Worm (Caenorhabditis elegans) whole organism, young adult: Measurements from ENCODE around the gene C48B4.12.
A peak's percentile ranks its signal among the peaks of the same experiment; 100 is the strongest.

Experiments used
- B0035.1 ChIP-seq: sonication (generic microtip); optimal IDR thresholded peaks from 2 replicates; lab custom pipeline; 2016; ENCODE audit warnings: missing genetic modification characterization, mild to moderate bottlenecking, missing compliant biosample characterization, missing genotype, missing genetic modification reagents
- C06A6.2 ChIP-seq: fragments of 200-800 bp; sonication (Bioruptor generic); conservative IDR thresholded peaks from 2 replicates; pipeline ENCODE4 v1.3.6; 2022; ENCODE audit warnings: missing genetic modification characterization, missing compliant biosample characterization
- D2030.7 ChIP-seq: fragments of 200-800 bp; sonication (Bioruptor generic); IDR thresholded peaks from 2 replicates; pipeline ENCODE4 v1.3.6; 2022; ENCODE audit warnings: missing genetic modification reagents, missing genetic modification characterization, missing compliant biosample characterization
- F22D6.2 ChIP-seq: sonication (generic microtip); optimal IDR thresholded peaks from 2 replicates; lab custom pipeline; 2016; ENCODE audit warnings: mild to moderate bottlenecking, missing genetic modification characterization, missing compliant biosample characterization
- F33H1.4 ChIP-seq: fragments of 200-800 bp; sonication (Bioruptor generic); IDR thresholded peaks from 2 replicates; pipeline ENCODE4 v1.3.6; 2022; ENCODE audit warnings: missing genetic modification reagents, missing genetic modification characterization, missing compliant biosample characterization
- F39B2.1 ChIP-seq: fragments of 200-800 bp; sonication (Bioruptor generic); IDR thresholded peaks from 2 replicates; pipeline ENCODE4 v1.3.6; 2022; ENCODE audit warnings: missing genetic modification reagents, missing genetic modification characterization, missing compliant biosample characterization
- F49E8.2 ChIP-seq: sonication (generic microtip); optimal IDR thresholded peaks from 3 replicates; lab custom pipeline; 2017; ENCODE audit warnings: missing genetic modification characterization, mild to moderate bottlenecking, missing compliant biosample characterization, antibody characterized with exemption, moderate library complexity; ENCODE audit not compliant: insufficient read depth
- F57A8.1 ChIP-seq: fragments of 200-800 bp; sonication (Bioruptor generic); optimal IDR thresholded peaks from 2 replicates; lab custom pipeline; 2018; ENCODE audit warnings: mild to moderate bottlenecking, missing genetic modification characterization, moderate library complexity, missing compliant biosample characterization
- K12H6.12 ChIP-seq: fragments of 200-800 bp; sonication (Bioruptor generic); optimal IDR thresholded peaks from 2 replicates; lab custom pipeline; 2018; ENCODE audit warnings: mild to moderate bottlenecking, missing genetic modification characterization, missing compliant biosample characterization
- T07F8.4 ChIP-seq: sonication (generic microtip); optimal IDR thresholded peaks from 2 replicates; lab custom pipeline; 2016; ENCODE audit warnings: mild to moderate bottlenecking, missing genetic modification characterization, moderate library complexity, missing compliant biosample characterization
- akir-1 ChIP-seq: fragments of 200-800 bp; sonication (Bioruptor generic); optimal IDR thresholded peaks from 2 replicates; lab custom pipeline; 2018; ENCODE audit warnings: mild to moderate bottlenecking, missing genetic modification characterization, moderate library complexity, missing compliant biosample characterization
- ama-1 ChIP-seq, 3 experiments: fragments of 150-350 bp in 1 of 3; sonication (generic microtip) in 2 of 3; optimal IDR thresholded peaks; 2 replicates each; lab custom pipeline; 2014 to 2018; ENCODE audit warnings: missing biosample characterization in 2 of 3, missing genetic modification characterization in 2 of 3, missing genetic modification reagents in 2 of 3
- atf-7 ChIP-seq: sonication (generic microtip); optimal IDR thresholded peaks from 2 replicates; lab custom pipeline; 2017; ENCODE audit warnings: mild to moderate bottlenecking, missing genetic modification characterization, missing compliant biosample characterization
- bed-2 ChIP-seq: fragments of 200-800 bp; sonication (Bioruptor generic); IDR thresholded peaks from 2 replicates; pipeline ENCODE4 v1.3.6; 2022; ENCODE audit warnings: missing genetic modification reagents, missing genetic modification characterization, missing compliant biosample characterization
- ccch-3 ChIP-seq: fragments of 200-800 bp; sonication (Bioruptor generic); optimal IDR thresholded peaks from 2 replicates; lab custom pipeline; 2018; ENCODE audit warnings: mild to moderate bottlenecking, missing genetic modification characterization, missing compliant biosample characterization
- cebp-2 ChIP-seq: fragments of 200-800 bp; sonication (Bioruptor generic); IDR thresholded peaks from 2 replicates; pipeline ENCODE4 v1.3.6; 2022; ENCODE audit warnings: missing genetic modification characterization, missing compliant biosample characterization
- ceh-100 ChIP-seq: fragments of 200-800 bp; sonication (Bioruptor generic); IDR thresholded peaks from 2 replicates; pipeline ENCODE4 v1.3.6; 2022; ENCODE audit warnings: missing genetic modification reagents, missing genetic modification characterization, missing compliant biosample characterization
- ceh-40 ChIP-seq: fragments of 200-800 bp; sonication (Bioruptor generic); IDR thresholded peaks from 2 replicates; pipeline ENCODE4 v1.3.6; 2022; ENCODE audit warnings: missing genetic modification characterization, missing compliant biosample characterization
- ceh-58 ChIP-seq: fragments of 200-800 bp; sonication (Bioruptor generic); IDR thresholded peaks from 2 replicates; pipeline ENCODE4 v1.3.6; 2022; ENCODE audit warnings: missing genetic modification characterization, missing compliant biosample characterization
- ceh-79 ChIP-seq: sonication (generic microtip); optimal IDR thresholded peaks from 2 replicates; lab custom pipeline; 2017; ENCODE audit warnings: mild to moderate bottlenecking, missing genetic modification characterization, missing compliant biosample characterization
- ceh-91 ChIP-seq: fragments of 200-800 bp; sonication (Bioruptor generic); IDR thresholded peaks from 2 replicates; pipeline ENCODE4 v1.3.6; 2022; ENCODE audit warnings: missing genetic modification reagents, missing genetic modification characterization, missing compliant biosample characterization
- chd-7 ChIP-seq: sonication (generic microtip); optimal IDR thresholded peaks from 2 replicates; lab custom pipeline; 2016; ENCODE audit warnings: mild to moderate bottlenecking, missing genetic modification characterization, moderate library complexity, missing compliant biosample characterization
- die-1 ChIP-seq: sonication (generic microtip); optimal IDR thresholded peaks from 2 replicates; lab custom pipeline; 2016; ENCODE audit warnings: missing genotype, mild to moderate bottlenecking, missing genetic modification characterization, missing compliant biosample characterization
- egl-18 ChIP-seq: fragments of 200-800 bp; sonication (Bioruptor generic); IDR thresholded peaks from 2 replicates; pipeline ENCODE4 v1.3.6; 2022; ENCODE audit warnings: missing genetic modification reagents, missing genetic modification characterization, missing compliant biosample characterization
- egrh-3 ChIP-seq: fragments of 200-800 bp; sonication (Bioruptor generic); IDR thresholded peaks from 2 replicates; pipeline ENCODE4 v1.3.6; 2022; ENCODE audit warnings: missing genetic modification reagents, missing genetic modification characterization, missing compliant biosample characterization
- ekl-4 ChIP-seq: fragments of 200-800 bp; sonication (Bioruptor generic); IDR thresholded peaks from 2 replicates; pipeline ENCODE4 v1.3.6; 2022; ENCODE audit warnings: missing genetic modification reagents, missing genetic modification characterization, missing compliant biosample characterization
- ets-4 ChIP-seq: fragments of 200-800 bp; sonication (Bioruptor generic); optimal IDR thresholded peaks from 2 replicates; lab custom pipeline; 2018; ENCODE audit warnings: mild to moderate bottlenecking, missing genetic modification characterization, missing compliant biosample characterization
- gei-17 ChIP-seq: fragments of 200-800 bp; sonication (Bioruptor generic); optimal IDR thresholded peaks from 2 replicates; lab custom pipeline; 2018; ENCODE audit warnings: mild to moderate bottlenecking, missing genetic modification characterization, missing compliant biosample characterization
- him-1 ChIP-seq: sonication (generic microtip); optimal IDR thresholded peaks from 2 replicates; lab custom pipeline; 2016; ENCODE audit warnings: missing genotype, missing genetic modification reagents, missing genetic modification characterization, missing compliant biosample characterization
- hlh-12 ChIP-seq: sonication (generic microtip); optimal IDR thresholded peaks from 2 replicates; lab custom pipeline; 2016; ENCODE audit warnings: missing genetic modification characterization, missing compliant biosample characterization
- hmg-1.2 ChIP-seq: fragments of 200-800 bp; sonication (Bioruptor generic); IDR thresholded peaks from 2 replicates; pipeline ENCODE4 v1.3.6; 2022; ENCODE audit warnings: missing genetic modification reagents, missing genetic modification characterization, missing compliant biosample characterization
- let-526 ChIP-seq: fragments of 200-800 bp; sonication (Bioruptor generic); IDR thresholded peaks from 2 replicates; pipeline ENCODE4 v1.3.6; 2022; ENCODE audit warnings: missing genetic modification reagents, missing genetic modification characterization, missing compliant biosample characterization
- lin-40 ChIP-seq: sonication (generic microtip); optimal IDR thresholded peaks from 2 replicates; lab custom pipeline; 2016; ENCODE audit warnings: missing genetic modification characterization, mild to moderate bottlenecking, missing compliant biosample characterization, missing genotype, missing genetic modification reagents
- lir-1 ChIP-seq: fragments of 200-800 bp; sonication (Bioruptor generic); conservative IDR thresholded peaks from 2 replicates; pipeline ENCODE4 v1.3.6; 2022; ENCODE audit warnings: missing genetic modification reagents, missing genetic modification characterization, missing compliant biosample characterization
- lsl-1 ChIP-seq: fragments of 200-800 bp; sonication (Bioruptor generic); optimal IDR thresholded peaks from 2 replicates; lab custom pipeline; 2018; ENCODE audit warnings: mild to moderate bottlenecking, missing genetic modification characterization, moderate library complexity, missing compliant biosample characterization
- lsy-27 ChIP-seq: sonication (generic microtip); optimal IDR thresholded peaks from 2 replicates; lab custom pipeline; 2017; ENCODE audit warnings: missing genetic modification characterization, mild to moderate bottlenecking, missing compliant biosample characterization, antibody characterized with exemption, missing genotype, borderline replicate concordance; ENCODE audit not compliant: insufficient read depth
- madf-6 ChIP-seq: fragments of 200-800 bp; sonication (Bioruptor generic); IDR thresholded peaks from 2 replicates; pipeline ENCODE4 v1.3.6; 2022; ENCODE audit warnings: missing genetic modification reagents, missing genetic modification characterization, missing compliant biosample characterization
- mes-4 ChIP-seq: sonication (generic microtip); optimal IDR thresholded peaks from 2 replicates; lab custom pipeline; 2016; ENCODE audit warnings: missing genotype, missing genetic modification characterization, missing compliant biosample characterization
- mxl-1 ChIP-seq: sonication (generic microtip); optimal IDR thresholded peaks from 2 replicates; lab custom pipeline; 2016; ENCODE audit warnings: missing genetic modification characterization, missing compliant biosample characterization
- nhr-120 ChIP-seq: fragments of 200-800 bp; sonication (Bioruptor generic); IDR thresholded peaks from 2 replicates; pipeline ENCODE4 v1.3.6; 2022; ENCODE audit warnings: missing genetic modification characterization, missing compliant biosample characterization
- repo-1 ChIP-seq: sonication (generic microtip); optimal IDR thresholded peaks from 2 replicates; lab custom pipeline; 2017; ENCODE audit warnings: mild to moderate bottlenecking, missing genetic modification characterization, missing compliant biosample characterization
- rpc-1 ChIP-seq, 2 experiments: fragments of 150-350 bp in 1 of 2; sonication (generic microtip) in 1 of 2; optimal IDR thresholded peaks; 2 replicates each; lab custom pipeline; 2014 to 2018; ENCODE audit warnings: missing biosample characterization in 1 of 2, missing genetic modification characterization in 1 of 2, missing genetic modification reagents in 1 of 2, missing genotype in 1 of 2
- sdz-38 ChIP-seq: sonication (generic microtip); optimal IDR thresholded peaks from 2 replicates; lab custom pipeline; 2016; ENCODE audit warnings: missing genotype, missing genetic modification characterization, missing compliant biosample characterization
- sea-2 ChIP-seq: fragments of 200-800 bp; sonication (Bioruptor generic); IDR thresholded peaks from 2 replicates; pipeline ENCODE4 v1.3.6; 2022; ENCODE audit warnings: missing genetic modification characterization, missing compliant biosample characterization
- somi-1 ChIP-seq: fragments of 200-800 bp; sonication (Bioruptor generic); optimal IDR thresholded peaks from 2 replicates; lab custom pipeline; 2018; ENCODE audit warnings: mild to moderate bottlenecking, missing genetic modification characterization, missing compliant biosample characterization
- tbp1 ChIP-seq: fragments of 200-800 bp; sonication (Bioruptor generic); optimal IDR thresholded peaks from 2 replicates; lab custom pipeline; 2018; ENCODE audit warnings: mild to moderate bottlenecking, missing genetic modification characterization, missing compliant biosample characterization
- zfh-2 ChIP-seq: fragments of 200-800 bp; sonication (Bioruptor generic); conservative IDR thresholded peaks from 2 replicates; pipeline ENCODE4 v1.3.6; 2022; ENCODE audit warnings: missing genetic modification reagents, missing genetic modification characterization, missing compliant biosample characterization
- ztf-22 ChIP-seq: fragments of 200-800 bp; sonication (Bioruptor generic); optimal IDR thresholded peaks from 2 replicates; lab custom pipeline; 2018; ENCODE audit warnings: mild to moderate bottlenecking, missing genetic modification characterization, moderate library complexity, missing compliant biosample characterization
- ztf-6 ChIP-seq: fragments of 200-800 bp; sonication (Bioruptor generic); IDR thresholded peaks from 2 replicates; pipeline ENCODE4 v1.3.6; 2022; ENCODE audit warnings: missing genetic modification reagents, missing genetic modification characterization, missing compliant biosample characterization

C48B4.12 gene

ce11 chrIII:9631117-9631655 lies 34.0 kb downstream of the C48B4.12 start, which contains the start of gene ubc-7 (continued):
- TF ChIP-seq T07F8.4 (no peak), mes-4 (no peak), ets-4 (GFP tag; lab: Kevin White, UChicago) (no peak), ceh-40 (no peak), lsy-27 (tag; lab: Kevin White, UChicago) (no peak), mxl-1 (no peak), atf-7 (tag; lab: Kevin White, UChicago) (peak; percentile 23), lsl-1 (GFP tag; lab: Kevin White, UChicago) (peak; percentile 69), F49E8.2 (tag; lab: Kevin White, UChicago) (no peak), ztf-22 (GFP tag; lab: Kevin White, UChicago) (no peak), rpc-1 (optimal IDR thresholded peaks at IDR 0.05; lab: Kevin White, UChicago) (no peak), rpc-1 (tag; optimal IDR thresholded peaks at IDR 0.05; lab: Kevin White, UChicago) (no peak), hmg-1.2 (GFP tag; lab: Robert Waterston, UW) (peak; percentile 48), B0035.1 (no peak), ekl-4 (GFP tag; lab: Robert Waterston, UW) (peak; percentile 76), sea-2 (GFP tag; lab: Robert Waterston, UW) (no peak), nhr-120 (GFP tag; lab: Robert Waterston, UW) (no peak), chd-7 (tag; lab: Kevin White, UChicago) (no peak), die-1 (tag; lab: Kevin White, UChicago) (no peak), D2030.7 (GFP tag; lab: Robert Waterston, UW) (peak; percentile 77; the same call in 1 of the 2 replicates), cebp-2 (GFP tag; lab: Robert Waterston, UW) (no peak), repo-1 (tag; lab: Kevin White, UChicago) (no peak), ccch-3 (no peak), ceh-79 (tag; lab: Kevin White, UChicago) (no peak), ceh-100 (GFP tag; lab: Robert Waterston, UW) (peak; percentile 19; the same call in 1 of the 2 replicates), akir-1 (no peak), F57A8.1 (GFP tag; lab: Kevin White, UChicago) (no peak), lin-40 (tag; lab: Kevin White, UChicago) (peak; percentile 52), somi-1 (no peak), F22D6.2 (tag; lab: Kevin White, UChicago) (no peak), sdz-38 (tag; lab: Kevin White, UChicago) (no peak), him-1 (tag; lab: Kevin White, UChicago) (peak; percentile 24), egrh-3 (GFP tag; lab: Robert Waterston, UW) (no peak), bed-2 (no peak), ceh-91 (GFP tag; lab: Robert Waterston, UW) (peak; percentile 83), hlh-12 (no peak), F39B2.1 (no peak), egl-18 (GFP tag; lab: Robert Waterston, UW) (no peak), ceh-58 (GFP tag; lab: Robert Waterston, UW) (no peak), zfh-2 (no peak), ztf-6 (GFP tag; lab: Robert Waterston, UW) (no peak), tbp1 (peak; percentile 56), madf-6 (peak; percentile 96), ama-1 (optimal IDR thresholded peaks at IDR 0.05; lab: Kevin White, UChicago) (peak; percentile 51), ama-1 (GFP tag; optimal IDR thresholded peaks at IDR 0.05; lab: Kevin White, UChicago) (no peak), F33H1.4 (GFP tag; lab: Robert Waterston, UW) (peak; percentile 97), C06A6.2 (GFP tag; lab: Robert Waterston, UW) (no peak), let-526 (GFP tag; lab: Robert Waterston, UW) (0 out of 2 replicates have a peak, but pooled peaks have one; percentile 6), lir-1 (GFP tag; lab: Robert Waterston, UW) (no peak), K12H6.12 (tag; lab: Kevin White, UChicago) (no peak), gei-17 (GFP tag; lab: Kevin White, UChicago) (no peak)
